Worm (Caenorhabditis elegans): ENCODE data around the gene irld-18.
A peak's percentile ranks its signal among the peaks of the same experiment; 100 is the strongest.

The irld-18 gene

ce11 chrIV:14612547-14613329, 31.9 kb upstream of the irld-18 start (continued):
- TF ChIP-seq pag-3 (tag; optimal IDR thresholded peaks at IDR 0.05; ENCODE audit: borderline replicate concordance, insufficient read depth), result no peak
- TF ChIP-seq mdl-1 (tag; optimal IDR thresholded peaks at IDR 0.05), result peak in 1 of 2 experiments; percentile 46
- peak; percentile 34 for TF ChIP-seq C16A3.4 (tag; optimal IDR thresholded peaks at IDR 0.05)
- TF ChIP-seq egl-27 (tag; optimal IDR thresholded peaks at IDR 0.05), result peak in 1 of 2 experiments; percentile 4
- TF ChIP-seq lin-39 (tag; optimal IDR thresholded peaks at IDR 0.05), result peak; percentile 14
- TF ChIP-seq dsc-1 (tag; optimal IDR thresholded peaks at IDR 0.05), result peak; percentile 4
- TF ChIP-seq fos-1 (tag; optimal IDR thresholded peaks at IDR 0.05), result peak; percentile 27
- TF ChIP-seq unc-86 (tag; optimal IDR thresholded peaks at IDR 0.05), result peak; percentile 9
- no peak for TF ChIP-seq Y116A8C.19 (tag; optimal IDR thresholded peaks at IDR 0.05; ENCODE audit: borderline replicate concordance)
- peak; percentile 59 to 65 for TF ChIP-seq lsy-2 (tag; optimal IDR thresholded peaks at IDR 0.05)

- TF ChIP-seq swsn-7 (tag; optimal IDR thresholded peaks at IDR 0.05) (peak; percentile 15), C04F5.9 (tag; optimal IDR thresholded peaks at IDR 0.05) (no peak), nhr-19 (GFP tag; conservative IDR thresholded peaks at IDR 0.05) (no peak; the same call in 1 of the 2 replicates), irx-1 (tag; optimal IDR thresholded peaks at IDR 0.05) (no peak), lin-35 (GFP tag; optimal IDR thresholded peaks at IDR 0.05) (peak; percentile 1 to 26), lin-39 (tag; optimal IDR thresholded peaks at IDR 0.05) (no peak), sptf-1 (tag; optimal IDR thresholded peaks at IDR 0.05) (no peak), ceh-90 (tag; optimal IDR thresholded peaks at IDR 0.05) (no peak), sox-4 (tag; optimal IDR thresholded peaks at IDR 0.05) (no peak), blmp-1 (tag; optimal IDR thresholded peaks at IDR 0.05) (no peak), nhr-47 (tag; optimal IDR thresholded peaks at IDR 0.05) (no peak), snu-23 (GFP tag; optimal IDR thresholded peaks at IDR 0.05) (peak; percentile 53), ceh-8 (GFP tag; optimal IDR thresholded peaks at IDR 0.05) (no peak), unc-86 (tag; optimal IDR thresholded peaks at IDR 0.05) (no peak), C16A3.4 (tag; optimal IDR thresholded peaks at IDR 0.05) (no peak), hlh-4 (tag; optimal IDR thresholded peaks at IDR 0.05) (no peak), mef-2 (tag; optimal IDR thresholded peaks at IDR 0.05) (no peak), fkh-10 (GFP tag; optimal IDR thresholded peaks at IDR 0.05) (no peak), lsy-2 (tag; optimal IDR thresholded peaks at IDR 0.05) (no peak), fkh-8 (tag; optimal IDR thresholded peaks at IDR 0.05) (no peak), fkh-4 (tag; optimal IDR thresholded peaks at IDR 0.05; ENCODE audit: borderline replicate concordance) (no peak), dpl-1 (GFP tag; optimal IDR thresholded peaks at IDR 0.05) (peak in 1 of 3 experiments; percentile 9), snpc-4 (tag; optimal IDR thresholded peaks at IDR 0.05) (peak; percentile 95), lin-15B (tag; optimal IDR thresholded peaks at IDR 0.05) (no peak), F16B12.6 (tag; optimal IDR thresholded peaks at IDR 0.05) (no peak), ceh-82 (tag; optimal IDR thresholded peaks at IDR 0.05) (no peak), grh-1 (GFP tag; IDR thresholded peaks at IDR 0.05) (no peak), tlp-1 (tag; optimal IDR thresholded peaks at IDR 0.05) (no peak), vab-15 (tag; optimal IDR thresholded peaks at IDR 0.05) (no peak), nhr-71 (tag; optimal IDR thresholded peaks at IDR 0.05) (peak; percentile 34), nhr-28 (tag; optimal IDR thresholded peaks at IDR 0.05) (no peak), lin-13 (GFP tag; optimal IDR thresholded peaks at IDR 0.05) (peak; percentile 41), nhr-84 (tag; optimal IDR thresholded peaks at IDR 0.05) (no peak), unc-98 (GFP tag; IDR thresholded peaks at IDR 0.05) (no peak), mdl-1 (tag; optimal IDR thresholded peaks at IDR 0.05) (peak in 1 of 2 experiments; percentile 2), mab-9 (GFP tag; IDR thresholded peaks at IDR 0.05) (no peak), ceh-63 (GFP tag; optimal IDR thresholded peaks at IDR 0.05) (no peak), elt-2 (tag; optimal IDR thresholded peaks at IDR 0.05) (no peak), skn-1 (tag; optimal IDR thresholded peaks at IDR 0.05) (no peak), unc-30 (tag; optimal IDR thresholded peaks at IDR 0.05) (no peak), aha-1 (tag; optimal IDR thresholded peaks at IDR 0.05) (peak; percentile 6), alr-1 (tag; optimal IDR thresholded peaks at IDR 0.05; ENCODE audit: borderline replicate concordance) (no peak), nhr-11 (tag; optimal IDR thresholded peaks at IDR 0.05) (no peak), fos-1 (tag; optimal IDR thresholded peaks at IDR 0.05) (no peak)
These were observed 31.2 kb upstream of the irld-18 start for ce11 chrIV:14611892-14612497.
